ENCODE assay signal across 1 fruit fly cellular context in the genomic region with DNA sequence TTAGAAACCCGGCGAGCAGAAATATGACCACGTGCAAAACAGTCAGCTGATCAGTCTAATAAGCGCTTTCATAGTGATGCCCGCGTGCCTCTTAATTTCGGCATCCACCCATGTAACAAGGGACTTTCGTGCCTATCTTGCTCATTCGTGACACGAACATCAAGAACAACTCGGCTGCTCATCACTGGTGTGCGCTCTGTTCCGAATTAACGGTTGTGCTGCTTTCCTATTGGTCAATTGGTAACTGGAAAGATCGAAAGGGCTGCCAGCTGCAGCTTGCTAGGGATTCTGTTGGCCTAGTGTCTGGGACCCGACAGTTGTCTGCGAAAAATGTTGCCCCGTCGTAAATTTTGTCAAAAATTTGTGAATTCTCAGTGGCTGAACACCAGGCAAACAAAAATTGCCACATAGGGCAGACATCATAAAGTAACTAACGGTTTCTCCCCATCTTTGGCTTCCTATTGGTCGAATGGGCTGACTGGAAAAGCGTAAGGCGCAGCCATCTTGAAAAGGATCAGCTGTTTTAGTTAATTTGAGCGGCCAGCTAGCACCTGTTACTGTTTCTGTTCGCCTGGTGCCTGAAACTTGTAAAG.
TF ChIP-seq lines count a peak whose summit lies in the region.

No protein-coding gene starts in this region.

TF ChIP-seq in whole organism, embryonic, 481 proteins besides CTCF, POLR2A, EP300 and RAD21 (continued from another document and continues in another):
- TF ChIP-seq ase (GFP tag; IDR thresholded peaks at IDR 0.05; lab: Robert Waterston, UW), result no peak
- TF ChIP-seq ash1 (GFP tag; optimal IDR thresholded peaks at IDR 0.05; lab: Kevin White, UChicago), result no peak
- peak; percentile 99 for TF ChIP-seq Dll (GFP tag; IDR thresholded peaks at IDR 0.05; lab: Robert Waterston, UW; ENCODE audit: partially characterized antibody)
- TF ChIP-seq unpg (GFP tag; optimal IDR thresholded peaks at IDR 0.05; lab: Kevin White, UChicago), result no peak
- no peak for TF ChIP-seq Hsf (GFP tag; optimal IDR thresholded peaks at IDR 0.05; lab: Kevin White, UChicago)
- TF ChIP-seq Fer3 (tag; optimal IDR thresholded peaks at IDR 0.05; lab: Kevin White, UChicago), result no peak
- TF ChIP-seq dmrt99B (tag; optimal IDR thresholded peaks at IDR 0.05; lab: Kevin White, UChicago), result no peak
- TF ChIP-seq ab (GFP tag; optimal IDR thresholded peaks at IDR 0.05; lab: Kevin White, UChicago), result no peak
- TF ChIP-seq zen (tag; optimal IDR thresholded peaks at IDR 0.05; lab: Kevin White, UChicago), result no peak
- TF ChIP-seq Hmr (GFP tag; optimal IDR thresholded peaks at IDR 0.05; lab: Kevin White, UChicago), result peak; percentile 90
- no peak for TF ChIP-seq Dip2 (GFP tag; IDR thresholded peaks at IDR 0.05; lab: Robert Waterston, UW)
- no peak for TF ChIP-seq CG5180 (GFP tag; optimal IDR thresholded peaks at IDR 0.05; lab: Kevin White, UChicago)
- peak; percentile 80 for TF ChIP-seq tna (GFP tag; IDR thresholded peaks at IDR 0.05; lab: Robert Waterston, UW; ENCODE audit: partially characterized antibody)
- no peak for TF ChIP-seq cg (GFP tag; optimal IDR thresholded peaks at IDR 0.05; lab: Kevin White, UChicago)
- TF ChIP-seq tio (GFP tag; optimal IDR thresholded peaks at IDR 0.05; lab: Kevin White, UChicago), result no peak
- TF ChIP-seq CG2129 (GFP tag; IDR thresholded peaks at IDR 0.05; lab: Robert Waterston, UW; ENCODE audit: partially characterized antibody), result peak; percentile 97
- peak; percentile 8 for TF ChIP-seq zfh2 (GFP tag; optimal IDR thresholded peaks at IDR 0.05; lab: Kevin White, UChicago)
- TF ChIP-seq Mad (GFP tag; optimal IDR thresholded peaks at IDR 0.05; lab: Kevin White, UChicago), result peak; percentile 25
- peak; percentile 50 for TF ChIP-seq Ets65A (GFP tag; lab: Kevin White, UChicago)
- peak; percentile 43; the same call in 1 of the 2 replicates for TF ChIP-seq slbo (GFP tag; IDR thresholded peaks at IDR 0.05; lab: Robert Waterston, UW)
- peak; percentile 43; the same call in 1 of the 2 replicates for TF ChIP-seq CG32532 (GFP tag; IDR thresholded peaks at IDR 0.05; lab: Robert Waterston, UW)
- no peak for TF ChIP-seq sim (GFP tag; IDR thresholded peaks at IDR 0.05; lab: Robert Waterston, UW)
- no peak for TF ChIP-seq CG15011 (GFP tag; optimal IDR thresholded peaks at IDR 0.05; lab: Kevin White, UChicago)
- peak; percentile 50 for TF ChIP-seq CG17829 (tag; optimal IDR thresholded peaks at IDR 0.05; lab: Kevin White, UChicago)
- no peak for TF ChIP-seq Dbx (GFP tag; IDR thresholded peaks at IDR 0.05; lab: Robert Waterston, UW)
- TF ChIP-seq jigr1 (GFP tag; IDR thresholded peaks at IDR 0.05; lab: Robert Waterston, UW), result no peak
- TF ChIP-seq CG12299 (tag; optimal IDR thresholded peaks at IDR 0.05; lab: Kevin White, UChicago), result no peak
- TF ChIP-seq insv (GFP tag; optimal IDR thresholded peaks at IDR 0.05; lab: Kevin White, UChicago), result peak in 1 of 2 experiments; percentile 82
- TF ChIP-seq Hr3 (GFP tag; optimal IDR thresholded peaks at IDR 0.05; lab: Kevin White, UChicago), result no peak
- peak; percentile 21 for TF ChIP-seq fd64A (GFP tag; optimal IDR thresholded peaks at IDR 0.05; lab: Kevin White, UChicago)
- no peak for TF ChIP-seq CG12236 (GFP tag; optimal IDR thresholded peaks at IDR 0.05; lab: Kevin White, UChicago)
- TF ChIP-seq CG1529 (GFP tag; optimal IDR thresholded peaks at IDR 0.05; lab: Kevin White, UChicago), result no peak
- TF ChIP-seq Gug (GFP tag; IDR thresholded peaks at IDR 0.05; lab: Robert Waterston, UW), result peak; percentile 11; the same call in 1 of the 4 replicates
- no peak for TF ChIP-seq CG30020 (tag; optimal IDR thresholded peaks at IDR 0.05; lab: Kevin White, UChicago)
- no peak for TF ChIP-seq hkb (optimal IDR thresholded peaks at IDR 0.05; lab: Kevin White, UChicago)
- no peak for TF ChIP-seq hkb (GFP tag; IDR thresholded peaks at IDR 0.05; lab: Robert Waterston, UW)
- peak; percentile 5 for TF ChIP-seq NC2β (GFP tag; optimal IDR thresholded peaks at IDR 0.05; lab: Kevin White, UChicago)
- TF ChIP-seq CG13775 (GFP tag; optimal IDR thresholded peaks at IDR 0.05; lab: Kevin White, UChicago), result no peak
- no peak for TF ChIP-seq chif (GFP tag; optimal IDR thresholded peaks at IDR 0.05; lab: Kevin White, UChicago)
- TF ChIP-seq grn (GFP tag; optimal IDR thresholded peaks at IDR 0.05; lab: Kevin White, UChicago), result no peak
- no peak for TF ChIP-seq CG17359 (tag; optimal IDR thresholded peaks at IDR 0.05; lab: Kevin White, UChicago)
- peak; percentile 22 for TF ChIP-seq pzg (GFP tag; optimal IDR thresholded peaks at IDR 0.05; lab: Kevin White, UChicago)
- TF ChIP-seq ap (GFP tag; IDR thresholded peaks at IDR 0.05; lab: Robert Waterston, UW), result no peak
- TF ChIP-seq ind (GFP tag; optimal IDR thresholded peaks at IDR 0.05; lab: Kevin White, UChicago), result no peak
- no peak for TF ChIP-seq CG8765 (GFP tag; IDR thresholded peaks at IDR 0.05; lab: Robert Waterston, UW)
- no peak for TF ChIP-seq stc (GFP tag; IDR thresholded peaks at IDR 0.05; lab: Robert Waterston, UW)
- no peak for TF ChIP-seq CG4404 (GFP tag; IDR thresholded peaks at IDR 0.05; lab: Robert Waterston, UW)
- no peak for TF ChIP-seq Ssrp (tag; optimal IDR thresholded peaks at IDR 0.05; lab: Kevin White, UChicago)
- TF ChIP-seq Six4 (GFP tag; optimal IDR thresholded peaks at IDR 0.05; lab: Kevin White, UChicago), result no peak
- peak; percentile 55 for TF ChIP-seq CG10543 (GFP tag; optimal IDR thresholded peaks at IDR 0.05; lab: Kevin White, UChicago)
- TF ChIP-seq Lhr (GFP tag; optimal IDR thresholded peaks at IDR 0.05; lab: Kevin White, UChicago), result peak; percentile 100
- TF ChIP-seq CG5245 (GFP tag; optimal IDR thresholded peaks at IDR 0.05; lab: Kevin White, UChicago), result no peak
- no peak for TF ChIP-seq bigmax (GFP tag; optimal IDR thresholded peaks at IDR 0.05; lab: Kevin White, UChicago)
- TF ChIP-seq HLHmδ (GFP tag; optimal IDR thresholded peaks at IDR 0.05; lab: Kevin White, UChicago), result peak; percentile 41
- no peak for TF ChIP-seq Dfd (GFP tag; optimal IDR thresholded peaks at IDR 0.05; lab: Kevin White, UChicago)
- TF ChIP-seq Sry-δ (GFP tag; optimal IDR thresholded peaks at IDR 0.05; lab: Kevin White, UChicago), result peak; percentile 60
- TF ChIP-seq CG15269 (tag; optimal IDR thresholded peaks at IDR 0.05; lab: Kevin White, UChicago), result no peak
- no peak for TF ChIP-seq CG12071 (GFP tag; optimal IDR thresholded peaks at IDR 0.05; lab: Kevin White, UChicago)
- peak; percentile 8; the same call in 1 of the 2 replicates for TF ChIP-seq NFAT (GFP tag; IDR thresholded peaks at IDR 0.05; lab: Robert Waterston, UW)
- TF ChIP-seq aop (GFP tag; IDR thresholded peaks at IDR 0.05; lab: Robert Waterston, UW), result no peak
- TF ChIP-seq gsb (GFP tag; IDR thresholded peaks at IDR 0.05; lab: Robert Waterston, UW), result no peak
- TF ChIP-seq cwo (GFP tag; optimal IDR thresholded peaks at IDR 0.05; lab: Kevin White, UChicago), result peak; percentile 9
- peak; percentile 17 for TF ChIP-seq vfl (GFP tag; optimal IDR thresholded peaks at IDR 0.05; lab: Kevin White, UChicago)
- TF ChIP-seq CG11695 (GFP tag; IDR thresholded peaks at IDR 0.05; lab: Robert Waterston, UW), result no peak
- no peak for TF ChIP-seq dmrt11E (tag; optimal IDR thresholded peaks at IDR 0.05; lab: Kevin White, UChicago)
- no peak for TF ChIP-seq CG7786 (GFP tag; optimal IDR thresholded peaks at IDR 0.05; lab: Kevin White, UChicago)
- no peak for TF ChIP-seq CG17912 (GFP tag; optimal IDR thresholded peaks at IDR 0.05; lab: Kevin White, UChicago)
- no peak for TF ChIP-seq en (GFP tag; optimal IDR thresholded peaks at IDR 0.05; lab: Kevin White, UChicago)
- TF ChIP-seq gro (GFP tag; optimal IDR thresholded peaks at IDR 0.05; lab: Kevin White, UChicago), result no peak
- TF ChIP-seq fd102C (GFP tag; optimal IDR thresholded peaks at IDR 0.05; lab: Kevin White, UChicago), result no peak
- TF ChIP-seq psq (GFP tag; optimal IDR thresholded peaks at IDR 0.05; lab: Kevin White, UChicago), result no peak
- no peak for TF ChIP-seq CG6654 (GFP tag; optimal IDR thresholded peaks at IDR 0.05; lab: Kevin White, UChicago)
- TF ChIP-seq sr (GFP tag; IDR thresholded peaks at IDR 0.05; lab: Robert Waterston, UW), result no peak
- TF ChIP-seq Ada2b (GFP tag; IDR thresholded peaks at IDR 0.05; lab: Robert Waterston, UW), result no peak
- TF ChIP-seq her (GFP tag; optimal IDR thresholded peaks at IDR 0.05; lab: Kevin White, UChicago), result no peak
- TF ChIP-seq B-H1 (GFP tag; IDR thresholded peaks at IDR 0.05; lab: Robert Waterston, UW), result no peak
- no peak for TF ChIP-seq gfzf (GFP tag; optimal IDR thresholded peaks at IDR 0.05; lab: Kevin White, UChicago)
- peak; percentile 46; the same call in 1 of the 2 replicates for TF ChIP-seq rib (GFP tag; IDR thresholded peaks at IDR 0.05; lab: Robert Waterston, UW)
- TF ChIP-seq tgo (GFP tag; IDR thresholded peaks at IDR 0.05; lab: Robert Waterston, UW), result no peak
- TF ChIP-seq CG14441 (GFP tag; IDR thresholded peaks at IDR 0.05; lab: Robert Waterston, UW), result no peak
- no peak for TF ChIP-seq CG7271 (tag; optimal IDR thresholded peaks at IDR 0.05; lab: Kevin White, UChicago)
- TF ChIP-seq kay (GFP tag; optimal IDR thresholded peaks at IDR 0.05; lab: Kevin White, UChicago), result no peak
- TF ChIP-seq Ets97D (GFP tag; optimal IDR thresholded peaks at IDR 0.05; lab: Kevin White, UChicago), result no peak
- no peak for TF ChIP-seq shn (GFP tag; optimal IDR thresholded peaks at IDR 0.05; lab: Kevin White, UChicago)
- peak; percentile 10 for TF ChIP-seq CG13624 (GFP tag; optimal IDR thresholded peaks at IDR 0.05; lab: Kevin White, UChicago)
- TF ChIP-seq tup (GFP tag; optimal IDR thresholded peaks at IDR 0.05; lab: Kevin White, UChicago), result no peak
- TF ChIP-seq CG3995 (GFP tag; optimal IDR thresholded peaks at IDR 0.05; lab: Kevin White, UChicago), result no peak
- TF ChIP-seq CG9797 (GFP tag; optimal IDR thresholded peaks at IDR 0.05; lab: Kevin White, UChicago), result no peak
- TF ChIP-seq CG11085 (GFP tag; IDR thresholded peaks at IDR 0.05; lab: Robert Waterston, UW), result no peak
- no peak for TF ChIP-seq Poxn (GFP tag; IDR thresholded peaks at IDR 0.05; lab: Robert Waterston, UW)
- TF ChIP-seq sqz (GFP tag; optimal IDR thresholded peaks at IDR 0.05; lab: Kevin White, UChicago), result no peak
- no peak for TF ChIP-seq CG18619 (GFP tag; optimal IDR thresholded peaks at IDR 0.05; lab: Kevin White, UChicago)
- TF ChIP-seq Dip3 (GFP tag; optimal IDR thresholded peaks at IDR 0.05; lab: Kevin White, UChicago), result no peak
- peak; percentile 88 for TF ChIP-seq knrl (GFP tag; IDR thresholded peaks at IDR 0.05; lab: Robert Waterston, UW; ENCODE audit: partially characterized antibody)
- no peak for TF ChIP-seq CG4820 (GFP tag; optimal IDR thresholded peaks at IDR 0.05; lab: Kevin White, UChicago)
- TF ChIP-seq CG8089 (GFP tag; optimal IDR thresholded peaks at IDR 0.05; lab: Kevin White, UChicago), result no peak
- TF ChIP-seq CG4282 (GFP tag; optimal IDR thresholded peaks at IDR 0.05; lab: Kevin White, UChicago), result no peak
- peak; percentile 95 for TF ChIP-seq amos (GFP tag; IDR thresholded peaks at IDR 0.05; lab: Robert Waterston, UW; ENCODE audit: partially characterized antibody)
- no peak for TF ChIP-seq caup (GFP tag; optimal IDR thresholded peaks at IDR 0.05; lab: Kevin White, UChicago; ENCODE audit: severe bottlenecking)
- no peak for TF ChIP-seq HLH3B (GFP tag; IDR thresholded peaks at IDR 0.05; lab: Robert Waterston, UW)
- TF ChIP-seq Dref (GFP tag; IDR thresholded peaks at IDR 0.05; lab: Robert Waterston, UW), result no peak
- TF ChIP-seq da (GFP tag; optimal IDR thresholded peaks at IDR 0.05; lab: Kevin White, UChicago), result no peak
- TF ChIP-seq HLH54F (GFP tag; optimal IDR thresholded peaks at IDR 0.05; lab: Kevin White, UChicago), result peak; percentile 21
- no peak for TF ChIP-seq ci (GFP tag; IDR thresholded peaks at IDR 0.05; lab: Robert Waterston, UW)
- peak; percentile 98 for TF ChIP-seq bbx (GFP tag; IDR thresholded peaks at IDR 0.05; lab: Robert Waterston, UW; ENCODE audit: partially characterized antibody)
- TF ChIP-seq Camta (GFP tag; optimal IDR thresholded peaks at IDR 0.05; lab: Kevin White, UChicago), result no peak
- TF ChIP-seq CG18262 (tag; optimal IDR thresholded peaks at IDR 0.05; lab: Kevin White, UChicago), result peak; percentile 49
- peak; percentile 11 for TF ChIP-seq MESR4 (GFP tag; optimal IDR thresholded peaks at IDR 0.05; lab: Kevin White, UChicago)
- peak; percentile 8 for TF ChIP-seq CG13296 (GFP tag; optimal IDR thresholded peaks at IDR 0.05; lab: Kevin White, UChicago)
- no peak for TF ChIP-seq lmd (GFP tag; IDR thresholded peaks at IDR 0.05; lab: Robert Waterston, UW)
- no peak for TF ChIP-seq CG34422 (GFP tag; IDR thresholded peaks at IDR 0.05; lab: Robert Waterston, UW)
- TF ChIP-seq mirr (GFP tag; optimal IDR thresholded peaks at IDR 0.05; lab: Kevin White, UChicago), result peak; percentile 30
- TF ChIP-seq CG15601 (tag; optimal IDR thresholded peaks at IDR 0.05; lab: Kevin White, UChicago), result peak; percentile 7
- no peak for TF ChIP-seq CG43689 (GFP tag; IDR thresholded peaks at IDR 0.05; lab: Robert Waterston, UW)
- peak; percentile 99 for TF ChIP-seq Doc3 (GFP tag; IDR thresholded peaks at IDR 0.05; lab: Robert Waterston, UW; ENCODE audit: partially characterized antibody)
- peak; percentile 98 for TF ChIP-seq Nf-YB (GFP tag; optimal IDR thresholded peaks at IDR 0.05; lab: Kevin White, UChicago)
- TF ChIP-seq CG7372 (GFP tag; IDR thresholded peaks at IDR 0.05; lab: Robert Waterston, UW), result no peak
- TF ChIP-seq CG4328 (GFP tag; optimal IDR thresholded peaks at IDR 0.05; lab: Kevin White, UChicago), result no peak
- no peak for TF ChIP-seq CG1647 (GFP tag; optimal IDR thresholded peaks at IDR 0.05; lab: Kevin White, UChicago)
- TF ChIP-seq pita (GFP tag; optimal IDR thresholded peaks at IDR 0.05; lab: Kevin White, UChicago), result no peak
- TF ChIP-seq Jarid2 (GFP tag; optimal IDR thresholded peaks at IDR 0.05; lab: Kevin White, UChicago), result no peak
- no peak for TF ChIP-seq Lpt (GFP tag; optimal IDR thresholded peaks at IDR 0.05; lab: Kevin White, UChicago)
- peak; percentile 11 for TF ChIP-seq CG1603 (tag; optimal IDR thresholded peaks at IDR 0.05; lab: Kevin White, UChicago)
- TF ChIP-seq CG18599 (GFP tag; optimal IDR thresholded peaks at IDR 0.05; lab: Kevin White, UChicago), result peak; percentile 21
- TF ChIP-seq gcm (GFP tag; optimal IDR thresholded peaks at IDR 0.05; lab: Kevin White, UChicago), result peak; percentile 18
- TF ChIP-seq CG2199 (GFP tag; IDR thresholded peaks at IDR 0.05; lab: Robert Waterston, UW), result no peak
- peak; percentile 98 for TF ChIP-seq CG31224 (GFP tag; IDR thresholded peaks at IDR 0.05; lab: Robert Waterston, UW)
- peak; percentile 98 for TF ChIP-seq CG33213 (GFP tag; optimal IDR thresholded peaks at IDR 0.05; lab: Kevin White, UChicago)
- no peak for TF ChIP-seq fru (optimal IDR thresholded peaks at IDR 0.05; lab: Kevin White, UChicago)
- no peak for TF ChIP-seq seq (GFP tag; IDR thresholded peaks at IDR 0.05; lab: Robert Waterston, UW)
